Worm (Caenorhabditis elegans) whole organism, L4/young adult: ENCODE results near the gene M163.11.

Source experiments
- W03F9.2 ChIP-seq: fragments of 150-350 bp; optimal IDR thresholded peaks from 2 replicates; lab custom pipeline; 2014; ENCODE audit warnings: missing biosample characterization, missing genetic modification characterization
- dao-5 ChIP-seq: sonication (generic microtip); optimal IDR thresholded peaks from 2 replicates; lab custom pipeline; 2016; ENCODE audit warnings: missing genotype, missing genetic modification characterization, moderate library complexity, missing compliant biosample characterization
- him-1 ChIP-seq: sonication (generic microtip); optimal IDR thresholded peaks from 2 replicates; lab custom pipeline; 2016; ENCODE audit warnings: missing genotype, missing genetic modification reagents, missing genetic modification characterization, missing compliant biosample characterization

Gene M163.11

DNA sequence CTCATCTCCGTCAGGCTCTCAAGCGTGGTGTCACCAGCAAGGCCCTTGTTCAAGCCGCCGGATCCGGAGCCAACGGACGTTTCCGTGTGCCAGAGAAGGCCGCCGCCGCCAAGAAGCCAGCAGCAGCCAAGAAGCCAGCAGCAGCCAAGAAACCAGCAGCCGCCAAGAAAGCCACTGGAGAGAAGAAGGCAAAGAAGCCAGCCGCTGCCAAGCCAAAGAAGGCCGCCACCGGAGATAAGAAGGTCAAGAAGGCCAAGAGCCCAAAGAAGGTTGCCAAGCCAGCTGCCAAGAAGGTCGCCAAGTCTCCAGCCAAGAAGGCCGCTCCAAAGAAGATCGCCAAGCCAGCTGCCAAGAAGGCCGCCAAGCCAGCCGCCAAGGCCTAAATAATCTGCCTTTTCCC, 11.3 kb downstream of the M163.11 start:
- TF ChIP-seq him-1 (tag; lab: Kevin White, UChicago) = no peak
- no peak for TF ChIP-seq W03F9.2 (tag; lab: Kevin White, UChicago)
- no peak for TF ChIP-seq dao-5

DNA sequence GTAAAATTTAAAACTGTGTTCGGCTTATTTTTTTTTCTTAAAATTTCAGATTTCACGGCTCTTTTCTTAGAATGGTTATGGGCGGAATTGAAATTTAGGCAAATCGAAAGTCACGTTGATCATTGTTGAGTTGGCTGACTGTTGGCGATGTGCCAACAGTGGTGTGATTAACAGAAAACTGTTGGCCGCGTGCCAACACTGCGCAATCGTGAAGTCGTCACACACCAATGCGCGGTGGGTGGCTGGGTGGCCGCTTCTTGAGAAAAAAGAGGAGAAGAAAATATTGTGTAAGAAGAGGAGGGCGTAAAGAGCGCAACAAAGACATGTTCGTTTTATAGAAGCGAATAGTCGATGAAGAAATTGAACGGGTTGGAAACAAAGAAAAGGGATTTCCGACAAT, 11.9 kb downstream of the M163.11 start:
- TF ChIP-seq him-1 (tag; lab: Kevin White, UChicago) = no peak
- no peak for TF ChIP-seq dao-5
- TF ChIP-seq W03F9.2 (tag; lab: Kevin White, UChicago) = no peak

DNA sequence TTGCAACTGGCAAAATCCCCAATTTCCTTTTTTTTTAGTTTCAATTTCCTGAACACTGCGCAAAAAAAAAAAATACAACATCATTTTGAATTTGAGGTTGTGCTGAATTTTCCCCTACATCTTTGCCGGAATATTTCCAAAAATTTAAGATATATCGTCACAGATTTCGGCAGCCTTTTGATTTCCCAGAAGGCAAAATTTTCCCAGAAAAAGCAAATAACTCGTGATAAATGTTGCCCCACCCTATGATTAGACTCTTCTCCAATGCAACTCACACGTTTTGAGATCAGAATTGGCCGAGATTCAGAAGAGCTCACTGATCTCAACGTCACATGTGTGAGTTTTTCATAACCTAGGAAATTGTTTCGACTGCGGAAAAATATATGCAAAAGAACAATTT, 13.3 kb downstream of the M163.11 start:
- TF ChIP-seq him-1 (tag; lab: Kevin White, UChicago) (no peak), dao-5 (no peak), W03F9.2 (tag; lab: Kevin White, UChicago) (no peak)

DNA sequence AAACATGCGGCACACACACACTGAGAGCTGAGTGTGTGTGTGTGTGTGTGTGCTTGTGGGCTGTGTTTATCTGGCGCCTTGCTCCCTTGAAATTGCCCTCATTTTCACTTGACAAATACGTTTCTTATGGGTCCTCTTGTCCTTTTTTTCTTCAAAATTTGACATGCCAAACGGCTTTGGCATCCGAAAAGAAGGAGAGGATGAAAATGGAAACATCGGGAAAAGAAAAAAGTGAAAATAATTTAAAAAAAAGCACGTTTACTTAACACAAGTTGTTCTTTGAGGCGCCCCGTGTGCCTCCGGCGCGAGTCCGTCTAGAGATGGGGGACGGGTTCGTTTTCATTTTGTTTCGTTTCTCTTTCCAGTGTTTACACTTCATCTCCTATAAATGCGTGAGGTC, 15.9 kb downstream of the M163.11 start:
- TF ChIP-seq W03F9.2 (tag; lab: Kevin White, UChicago) (no peak), him-1 (tag; lab: Kevin White, UChicago) (no peak), dao-5 (no peak)

DNA sequence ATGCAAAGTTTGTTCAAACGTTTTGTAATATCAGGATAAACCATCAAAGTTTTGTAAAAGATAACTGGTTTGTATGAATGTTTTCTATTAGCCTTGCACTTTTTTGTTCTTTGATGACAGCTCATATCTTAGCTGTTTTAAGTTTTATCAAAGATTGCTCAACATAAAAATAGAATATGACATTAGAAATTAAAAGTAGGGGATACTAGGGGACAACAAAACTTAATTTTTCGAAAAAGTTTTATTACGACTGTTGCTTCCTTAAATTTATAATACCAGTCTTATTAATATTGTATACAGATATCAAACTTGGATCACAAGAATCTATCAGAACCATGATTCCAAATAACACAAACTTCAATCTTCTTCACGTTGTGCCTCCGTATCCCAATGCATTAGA, 16.6 kb downstream of the M163.11 start, which contains the start of gene ztf-14:
ztf-14 (plus strand) TSS at position 301 of the 400 bp plus-strand sequence.
- TF ChIP-seq him-1 (tag; lab: Kevin White, UChicago) (no peak), W03F9.2 (tag; lab: Kevin White, UChicago) (no peak), dao-5 (no peak)

DNA sequence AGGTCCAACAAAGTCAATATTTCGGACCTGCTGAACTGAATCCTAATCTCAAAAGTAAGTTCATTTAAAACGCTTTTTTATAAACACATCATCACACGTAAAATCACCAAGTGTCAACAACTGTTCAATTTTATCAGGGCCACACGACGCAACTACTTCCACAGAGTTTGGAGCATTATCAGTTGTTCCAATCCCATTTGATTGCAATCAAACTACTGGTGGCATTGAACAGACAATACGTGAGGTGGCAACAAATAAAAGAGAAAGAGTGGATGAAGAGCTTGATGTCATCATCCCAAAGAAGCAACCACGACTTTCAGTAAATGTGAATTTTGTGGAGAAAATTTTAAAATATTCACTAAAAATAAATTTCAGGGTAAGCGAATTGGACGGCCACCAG, 17.4 kb downstream of the M163.11 start:
- TF ChIP-seq dao-5 (no peak), W03F9.2 (tag; lab: Kevin White, UChicago) (no peak), him-1 (tag; lab: Kevin White, UChicago) (no peak)

DNA sequence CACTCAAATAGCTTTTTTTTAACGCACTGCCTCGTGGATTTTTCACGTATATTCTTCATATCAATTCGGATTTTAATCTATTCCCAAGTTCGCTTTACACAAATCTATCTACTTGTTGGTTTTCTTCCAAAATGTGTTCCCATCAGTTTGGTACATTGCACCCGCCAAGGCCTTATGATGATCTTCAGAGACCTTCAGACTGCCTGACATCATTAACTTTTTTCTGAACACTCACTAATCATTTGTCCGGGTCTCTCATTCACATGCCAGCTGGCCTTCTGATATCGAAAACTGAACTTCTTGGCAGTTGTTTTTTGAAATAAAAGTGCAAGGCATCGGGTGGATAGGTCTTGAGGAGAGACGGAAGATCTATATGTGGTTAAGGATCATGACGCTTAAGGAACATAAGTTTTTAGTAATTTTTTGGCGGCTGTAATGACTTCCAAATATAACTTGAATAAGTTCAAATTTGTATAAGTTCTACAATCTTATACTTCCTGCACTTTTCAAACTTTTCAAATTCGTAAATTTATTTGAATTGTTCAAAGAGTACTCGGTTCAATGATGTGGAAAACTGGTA, 20.7 kb downstream of the M163.11 start:
- TF ChIP-seq him-1 (tag; lab: Kevin White, UChicago) = no peak
- no peak for TF ChIP-seq dao-5
- TF ChIP-seq W03F9.2 (tag; lab: Kevin White, UChicago) = no peak

DNA sequence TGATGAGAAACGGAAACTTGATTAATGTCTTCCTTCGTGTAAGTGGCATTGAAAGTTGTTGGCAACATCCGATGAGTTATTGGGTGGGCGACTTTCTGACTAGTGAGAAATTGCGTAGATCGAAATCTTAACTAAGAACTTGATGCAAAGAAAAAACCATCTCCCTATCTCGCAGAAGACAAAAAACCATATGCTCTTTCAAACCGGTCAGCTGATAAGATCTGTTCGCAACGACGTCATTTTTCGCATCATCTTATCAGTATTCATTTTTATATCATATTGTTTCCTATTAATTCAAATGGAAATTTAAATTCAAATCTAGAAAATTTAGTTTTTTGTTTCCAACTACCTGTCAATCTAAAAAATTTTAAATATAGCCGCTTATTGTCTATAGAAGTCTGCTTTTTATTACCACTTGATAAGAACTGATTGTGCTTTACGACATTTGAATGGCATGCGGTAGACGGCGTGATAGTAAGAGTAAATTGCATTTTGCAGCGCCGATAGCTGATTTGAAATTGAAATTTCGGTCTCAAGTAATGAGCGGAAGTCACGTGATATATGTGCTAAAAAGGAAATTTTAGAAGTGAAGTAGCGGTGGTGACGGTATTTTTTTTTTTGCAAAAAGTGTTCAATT, 21.4 kb downstream of the M163.11 start:
- no peak for TF ChIP-seq dao-5
- no peak for TF ChIP-seq W03F9.2 (tag; lab: Kevin White, UChicago)
- no peak for TF ChIP-seq him-1 (tag; lab: Kevin White, UChicago)

DNA sequence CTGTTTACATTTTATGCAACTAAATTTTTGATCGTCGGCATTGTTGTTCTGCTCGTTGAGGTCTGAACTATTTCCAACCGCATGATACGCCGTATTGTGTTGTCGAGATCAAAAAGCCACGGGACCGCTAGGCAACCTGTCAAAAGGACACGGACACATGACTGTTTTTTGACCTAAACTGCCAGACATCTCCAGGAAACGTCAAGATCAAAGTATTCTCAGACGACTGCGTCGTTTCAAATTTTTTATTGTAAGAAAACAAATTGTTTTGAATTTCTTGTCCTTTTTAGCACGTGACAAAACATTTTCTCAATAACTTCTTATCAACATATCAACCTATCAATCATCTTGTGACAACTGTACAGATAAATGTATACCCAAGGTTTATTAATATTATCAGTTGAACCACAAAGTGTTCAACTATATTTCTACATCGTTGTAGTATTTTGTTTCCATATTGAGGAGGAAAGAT, 23.0 kb downstream of the M163.11 start:
- TF ChIP-seq W03F9.2 (tag; lab: Kevin White, UChicago) = peak; percentile 50
- TF ChIP-seq dao-5 = no peak
- no peak for TF ChIP-seq him-1 (tag; lab: Kevin White, UChicago)

DNA sequence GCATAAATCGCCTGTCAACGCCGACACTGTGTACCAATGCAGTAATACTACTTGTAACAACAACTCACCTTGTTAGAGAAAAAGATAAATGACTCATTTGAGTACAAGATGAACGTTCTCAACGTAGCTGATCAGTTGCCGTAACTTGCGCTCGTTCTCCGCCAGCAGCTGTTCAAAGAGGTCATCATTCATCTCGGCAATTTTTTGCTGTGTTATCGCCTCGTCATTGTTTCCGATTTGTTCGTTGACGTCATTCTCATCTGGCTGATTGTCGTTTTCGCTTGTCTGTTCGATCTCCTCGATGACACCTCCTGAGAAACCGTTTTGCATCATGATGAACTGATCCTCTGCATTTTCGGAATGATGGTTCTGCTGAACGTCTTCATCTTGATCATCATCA, 24.1 kb downstream of the M163.11 start:
- TF ChIP-seq W03F9.2 (tag; lab: Kevin White, UChicago) (no peak), him-1 (tag; lab: Kevin White, UChicago) (no peak), dao-5 (no peak)

DNA sequence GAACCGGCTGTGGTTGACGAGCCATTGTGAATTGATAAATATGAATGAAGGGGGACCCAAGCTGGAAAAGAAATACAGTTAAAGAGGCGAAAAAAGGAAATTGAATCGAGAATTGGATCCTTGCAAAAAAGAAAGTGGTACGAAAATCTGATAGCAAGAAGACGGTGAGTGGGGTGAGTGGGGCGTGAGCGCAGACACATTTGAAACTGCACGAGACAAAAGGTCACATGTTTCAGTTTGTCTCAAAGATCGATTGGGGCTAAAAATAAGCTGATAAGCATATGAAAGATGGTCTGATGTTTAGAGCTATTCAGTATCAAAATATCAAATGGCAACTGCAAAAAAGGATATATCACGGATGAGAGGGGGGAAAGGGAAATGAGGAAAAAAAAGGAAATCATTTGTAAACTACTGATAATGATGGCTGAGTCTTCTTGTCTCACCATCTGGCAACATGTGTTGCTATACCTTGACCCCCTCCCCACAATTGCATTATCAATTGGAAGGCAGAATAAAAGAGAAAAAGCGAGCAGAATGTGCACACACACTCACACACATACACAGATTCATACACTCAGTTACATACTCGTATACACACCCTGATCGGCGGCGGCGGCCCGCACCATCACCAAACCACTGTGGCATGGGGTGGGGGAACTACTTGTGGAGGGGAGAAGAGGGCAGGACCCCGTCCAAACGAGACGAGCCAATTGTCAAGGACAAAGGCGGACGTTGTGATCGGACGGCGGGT, 24.8 kb downstream of the M163.11 start, which contains the start of gene M163.1:
M163.1 (minus strand) TSS at position 25 of the 751 bp plus-strand sequence.
- TF ChIP-seq W03F9.2 (tag; lab: Kevin White, UChicago) = no peak
- no peak for TF ChIP-seq dao-5

DNA sequence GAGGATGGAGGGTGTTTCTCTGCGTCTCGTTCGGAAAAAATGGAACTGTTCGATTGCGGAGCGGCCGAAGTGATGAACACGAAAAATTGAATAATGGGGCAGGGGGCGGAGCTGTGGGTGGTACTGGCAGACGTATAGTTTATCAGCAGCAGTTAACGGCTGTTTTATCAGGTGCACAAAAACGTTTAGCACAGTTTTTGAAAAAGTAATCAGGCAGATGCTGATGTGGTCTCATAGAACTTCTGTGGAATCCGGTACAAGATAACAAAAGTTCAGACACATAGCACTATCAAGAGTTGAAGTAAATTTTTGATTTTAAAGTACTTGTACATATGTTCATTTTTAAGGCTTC, 25.3 kb downstream of the M163.11 start:
- TF ChIP-seq him-1 (tag; lab: Kevin White, UChicago) (no peak), dao-5 (no peak), W03F9.2 (tag; lab: Kevin White, UChicago) (no peak)

DNA sequence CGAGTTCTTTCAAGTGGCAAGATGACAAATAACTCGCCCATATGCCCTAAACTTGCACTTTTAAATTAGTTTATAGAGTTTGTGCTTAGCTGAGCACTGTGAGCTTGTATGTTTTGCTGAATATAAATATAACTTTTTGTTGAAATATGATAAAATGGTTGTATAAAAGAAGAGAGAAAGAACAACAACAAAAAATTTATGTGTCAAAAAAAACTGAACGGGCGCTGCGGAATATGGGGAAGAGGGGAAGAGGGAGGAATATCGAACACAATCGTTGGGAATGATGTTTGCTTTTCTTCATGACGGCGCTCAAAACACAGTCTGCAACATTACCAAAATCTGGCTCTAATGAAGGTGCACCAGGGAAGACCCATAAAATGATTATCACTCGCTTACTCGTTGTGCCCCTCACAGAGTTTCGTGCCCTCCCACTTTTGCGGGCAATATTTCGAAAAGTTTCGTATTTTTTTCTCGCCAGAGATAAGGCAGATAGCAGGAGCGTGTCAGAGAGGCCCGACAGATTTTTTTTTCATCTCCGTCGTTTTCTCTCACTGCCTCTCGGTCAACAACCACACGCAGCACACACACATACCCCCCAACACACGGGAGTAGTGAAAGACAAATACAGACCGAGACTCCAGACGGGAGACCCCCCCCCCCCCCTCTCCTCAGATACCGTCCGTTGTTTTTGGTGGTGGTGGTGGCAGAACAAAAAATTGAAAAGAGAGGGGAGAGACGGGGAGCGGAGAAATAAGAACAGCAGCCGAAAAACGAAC, 26.6 kb downstream of the M163.11 start:
- no peak for TF ChIP-seq W03F9.2 (tag; lab: Kevin White, UChicago)
- TF ChIP-seq dao-5 = no peak
- no peak for TF ChIP-seq him-1 (tag; lab: Kevin White, UChicago)
